Fruit fly (Drosophila melanogaster): ENCODE results near the gene Lsp1beta.

The Lsp1beta gene

dm6 chr2L:866950-867744 lies 31.2 kb upstream of the Lsp1beta start (continued):
- TF ChIP-seq Adf1 (GFP tag; IDR thresholded peaks at IDR 0.05) (peak; percentile 67), D19B (GFP tag; optimal IDR thresholded peaks at IDR 0.05) (peak; percentile 81), CG34376 (GFP tag; optimal IDR thresholded peaks at IDR 0.05) (peak; percentile 85), CG6654 (GFP tag; optimal IDR thresholded peaks at IDR 0.05) (peak; percentile 66), CG2202 (tag; optimal IDR thresholded peaks at IDR 0.05) (peak; percentile 79), CG8359 (GFP tag; optimal IDR thresholded peaks at IDR 0.05; ENCODE audit: borderline replicate concordance) (peak; percentile 52), CG8765 (GFP tag; IDR thresholded peaks at IDR 0.05) (peak; percentile 91), CG8290 (GFP tag; optimal IDR thresholded peaks at IDR 0.05) (peak; percentile 88), CG8290 (tag; optimal IDR thresholded peaks at IDR 0.05) (peak; percentile 26 to 98), dati (GFP tag; IDR thresholded peaks at IDR 0.05) (peak; percentile 80), CG17385 (GFP tag; optimal IDR thresholded peaks at IDR 0.05) (peak; percentile 85), so (GFP tag; IDR thresholded peaks at IDR 0.05) (peak; percentile 93), Poxn (GFP tag; IDR thresholded peaks at IDR 0.05) (peak; percentile 80), dmrt99B (tag; optimal IDR thresholded peaks at IDR 0.05) (peak; percentile 95), fd3F (GFP tag; optimal IDR thresholded peaks at IDR 0.05) (peak; percentile 91), CG3847 (GFP tag; IDR thresholded peaks at IDR 0.05) (peak; percentile 93), ewg (GFP tag; optimal IDR thresholded peaks at IDR 0.05) (peak; percentile 71), CG11696 (GFP tag; IDR thresholded peaks at IDR 0.05) (peak; percentile 88), CG16779 (GFP tag; IDR thresholded peaks at IDR 0.05) (peak; percentile 87), Fer1 (GFP tag; optimal IDR thresholded peaks at IDR 0.05) (peak; percentile 92), dmrt11E (tag; optimal IDR thresholded peaks at IDR 0.05) (peak; percentile 87), Sin3A (optimal IDR thresholded peaks at IDR 0.05) (no peak), CG17186 (GFP tag; optimal IDR thresholded peaks at IDR 0.05) (peak; percentile 2), kah (GFP tag; optimal IDR thresholded peaks at IDR 0.05) (peak; percentile 84), lola (GFP tag; optimal IDR thresholded peaks at IDR 0.05) (peak in 1 of 3 experiments; percentile 87), CG10959 (GFP tag; IDR thresholded peaks at IDR 0.05) (peak; percentile 91), CG14965 (GFP tag; optimal IDR thresholded peaks at IDR 0.05; ENCODE audit: borderline replicate concordance) (no peak), CG16813 (GFP tag; IDR thresholded peaks at IDR 0.05; ENCODE audit: partially characterized antibody) (no peak), HLHmδ (GFP tag; optimal IDR thresholded peaks at IDR 0.05) (no peak), NC2α (GFP tag; optimal IDR thresholded peaks at IDR 0.05) (peak; percentile 76), MTF-1 (GFP tag; optimal IDR thresholded peaks at IDR 0.05; ENCODE audit: borderline replicate concordance) (peak; percentile 85), otp (GFP tag; IDR thresholded peaks at IDR 0.05) (peak; percentile 93), prd (optimal IDR thresholded peaks at IDR 0.05) (no peak), prd (GFP tag; IDR thresholded peaks at IDR 0.05) (peak; percentile 97), Scr (GFP tag; IDR thresholded peaks at IDR 0.05; ENCODE audit: partially characterized antibody) (0 out of 2 replicates have a peak, but pooled peaks have one; percentile 15), CG4282 (GFP tag; optimal IDR thresholded peaks at IDR 0.05) (peak; percentile 32), CG10979 (tag; optimal IDR thresholded peaks at IDR 0.05) (peak; percentile 86), Hr39 (optimal IDR thresholded peaks at IDR 0.05) (no peak), shn (GFP tag; optimal IDR thresholded peaks at IDR 0.05) (peak; percentile 75), HLH54F (GFP tag; optimal IDR thresholded peaks at IDR 0.05) (peak; percentile 93), CG6765 (GFP tag; optimal IDR thresholded peaks at IDR 0.05) (peak; percentile 81), nerfin-1 (tag; optimal IDR thresholded peaks at IDR 0.05) (peak; percentile 88), B-H2 (GFP tag; optimal IDR thresholded peaks at IDR 0.05) (peak; percentile 88), cato (GFP tag; optimal IDR thresholded peaks at IDR 0.05; ENCODE audit: borderline replicate concordance) (peak; percentile 80), cg (GFP tag; optimal IDR thresholded peaks at IDR 0.05) (peak; percentile 90), ash1 (GFP tag; optimal IDR thresholded peaks at IDR 0.05) (peak; percentile 6), disco-r (GFP tag; optimal IDR thresholded peaks at IDR 0.05) (peak; percentile 84), CG11695 (GFP tag; IDR thresholded peaks at IDR 0.05) (peak; percentile 92), abd-A (tag; optimal IDR thresholded peaks at IDR 0.05) (peak; percentile 57)

Measured in whole organism, embryonic.